Worm (Caenorhabditis elegans): Measurements from ENCODE around the gene F22E5.11.
"Not testable (repeated sequence)": the region's sequence is repeated elsewhere in the genome, so short reads cannot be mapped to it uniquely, and the experiment has no call there.

Gene F22E5.11

DNA sequence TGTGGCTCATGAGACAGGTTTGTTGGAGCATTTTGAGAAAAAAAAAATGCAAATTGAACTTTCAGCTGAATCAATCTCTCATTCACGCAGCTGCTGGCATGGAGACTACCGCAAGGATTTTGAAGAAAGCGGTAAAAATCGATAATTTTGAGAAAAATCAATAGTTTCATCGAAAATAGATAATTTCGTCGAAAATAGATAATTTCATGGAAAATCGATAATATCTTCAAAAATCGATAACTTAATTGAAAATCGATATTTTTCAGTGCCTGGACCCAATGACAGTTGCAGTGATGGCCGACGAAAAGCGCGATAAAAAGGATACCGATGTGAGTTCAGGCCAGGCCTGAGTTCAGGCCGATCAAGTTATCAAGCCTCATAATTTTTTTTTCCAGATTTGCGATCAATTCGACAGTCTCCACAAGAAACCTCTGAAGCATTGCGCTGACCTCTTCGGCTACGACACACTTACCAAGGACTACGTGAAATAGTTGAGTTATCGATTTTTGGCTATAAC, 21.4 kb downstream of the F22E5.11 start, which contains the start of gene D2062.4:
Gene D2062.4, plus strand, starts transcription at position 467 of the 517 bp plus-strand sequence.
- not testable (repeated sequence) for TF ChIP-seq ceh-34 (tag; optimal IDR thresholded peaks at IDR 0.05); mec-3 (tag; optimal IDR thresholded peaks at IDR 0.05; ENCODE audit: borderline replicate concordance); ceh-45 (GFP tag; IDR thresholded peaks at IDR 0.05)

DNA sequence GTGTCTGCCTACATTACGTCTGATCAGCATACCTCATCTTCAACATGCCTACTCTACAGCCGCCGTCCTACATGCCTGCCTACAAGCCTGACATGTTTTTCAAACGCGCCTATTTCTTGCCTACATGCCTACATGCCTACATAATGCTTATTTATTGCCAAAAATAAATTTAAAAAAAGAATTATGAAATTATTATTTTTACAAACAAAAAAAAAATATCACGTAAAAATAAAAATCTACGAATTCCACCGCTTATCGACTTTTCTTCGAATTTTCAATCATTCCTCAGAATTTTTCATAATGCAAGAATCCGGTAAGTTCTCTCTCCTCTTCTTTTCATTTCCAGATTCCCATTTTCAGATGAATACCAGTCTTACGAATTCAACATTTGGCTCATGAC, 21.9 kb downstream of the F22E5.11 start, which contains the start of gene D2062.5:
Gene D2062.5, plus strand, starts transcription at position 301 of the 400 bp plus-strand sequence.
- TF ChIP-seq fkh-10 (GFP tag; optimal IDR thresholded peaks at IDR 0.05) = no peak
- no peak for TF ChIP-seq T23F11.4 (GFP tag; optimal IDR thresholded peaks at IDR 0.05)
- TF ChIP-seq ceh-6 (GFP tag; optimal IDR thresholded peaks at IDR 0.05) = no peak
- TF ChIP-seq ceh-14 (tag; optimal IDR thresholded peaks at IDR 0.05) = no peak
- no peak for TF ChIP-seq madf-2 (tag; optimal IDR thresholded peaks at IDR 0.05)
- TF ChIP-seq ref-2 (tag; optimal IDR thresholded peaks at IDR 0.05) = no peak
- no peak for TF ChIP-seq che-1 (tag; optimal IDR thresholded peaks at IDR 0.05)
- TF ChIP-seq hlh-8 (tag; optimal IDR thresholded peaks at IDR 0.05) = no peak
- TF ChIP-seq lim-6 (tag; optimal IDR thresholded peaks at IDR 0.05) = no peak
- no peak for TF ChIP-seq hlh-13 (GFP tag; optimal IDR thresholded peaks at IDR 0.05)

DNA sequence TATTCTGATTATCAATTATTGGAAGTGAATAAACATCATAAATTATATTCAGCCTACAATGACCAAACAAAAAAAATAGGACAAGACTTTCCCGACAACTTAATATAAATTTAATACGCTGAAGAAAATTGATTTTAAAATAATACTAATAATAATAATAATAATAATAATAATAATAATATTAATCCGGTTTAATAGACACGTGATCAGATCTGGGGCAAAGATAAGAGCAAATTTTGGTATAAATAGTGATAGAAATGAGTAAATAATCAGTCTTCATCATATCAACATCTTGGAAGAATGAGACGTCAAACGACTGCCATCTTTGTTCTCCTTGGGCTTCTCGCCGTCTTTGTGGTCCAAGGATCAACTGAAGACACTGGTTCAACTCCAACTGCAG, 25.2 kb downstream of the F22E5.11 start, which contains the start of gene msrp-6:
Gene msrp-6, plus strand, starts transcription at position 301 of the 400 bp plus-strand sequence.
- not testable (repeated sequence) for TF ChIP-seq mec-3 (tag; optimal IDR thresholded peaks at IDR 0.05; ENCODE audit: borderline replicate concordance); ceh-31 (tag; optimal IDR thresholded peaks at IDR 0.05); ceh-24 (tag; optimal IDR thresholded peaks at IDR 0.05)

- TF ChIP-seq pag-3 (tag; optimal IDR thresholded peaks at IDR 0.05; ENCODE audit: borderline replicate concordance); ceh-34 (tag; optimal IDR thresholded peaks at IDR 0.05); K02D7.2 (tag; optimal IDR thresholded peaks at IDR 0.05): not testable (repeated sequence)
Observed at ce11 chrII:2616634-2617033, 27.8 kb downstream of the F22E5.11 start, which contains the start of gene msrp-5. TSS of gene msrp-5 (plus strand) at chrII:2616934.

DNA sequence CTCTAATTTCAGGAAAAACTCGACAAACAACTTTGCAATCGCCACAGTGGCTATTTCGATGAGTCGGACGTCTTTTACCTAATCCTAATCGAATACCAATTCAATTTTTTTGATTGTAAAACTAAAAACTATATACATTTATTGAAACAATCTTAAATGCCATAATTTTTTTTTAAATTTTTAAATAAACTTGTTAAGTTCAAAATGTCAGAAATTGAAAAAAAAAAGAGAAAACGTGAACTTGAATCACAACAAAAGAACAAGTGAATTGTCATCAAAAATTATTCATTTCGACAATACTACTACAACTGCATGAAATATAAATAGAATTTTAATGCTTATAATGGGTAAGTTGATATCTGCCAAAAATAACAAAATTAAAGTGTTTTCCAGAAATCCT, 32.1 kb downstream of the F22E5.11 start, which contains the start of gene D2062.13:
Gene D2062.13, plus strand, starts transcription at position 301 of the 400 bp plus-strand sequence.
- TF ChIP-seq ceh-2 (tag; optimal IDR thresholded peaks at IDR 0.05); pag-3 (tag; optimal IDR thresholded peaks at IDR 0.05; ENCODE audit: borderline replicate concordance); pros-1 (tag; optimal IDR thresholded peaks at IDR 0.05): not testable (repeated sequence)

DNA sequence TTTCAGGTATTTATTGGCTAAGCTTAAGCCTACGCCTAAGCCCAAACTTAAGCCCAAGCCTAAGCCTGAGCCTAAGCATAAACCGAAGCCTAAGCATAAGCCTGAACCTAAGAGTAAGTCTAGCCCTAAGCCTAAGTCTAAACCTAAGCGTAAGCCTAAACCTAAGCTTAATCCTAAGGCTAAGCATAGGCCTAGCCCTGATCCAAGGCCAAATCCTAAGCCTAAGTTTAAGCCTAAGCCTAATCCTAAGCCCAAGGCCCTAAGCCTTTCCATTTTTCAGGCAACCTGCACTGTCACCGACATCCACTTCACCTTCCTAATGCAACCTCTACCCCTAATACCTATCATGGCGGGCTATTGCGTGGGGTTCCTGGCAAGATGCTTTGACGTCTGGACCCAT, 33.4 kb downstream of the F22E5.11 start:
- TF ChIP-seq syd-9 (tag; optimal IDR thresholded peaks at IDR 0.05) = no peak
- no peak for TF ChIP-seq unc-3 (GFP tag; conservative IDR thresholded peaks at IDR 0.05)
- TF ChIP-seq unc-3 (tag; optimal IDR thresholded peaks at IDR 0.05) = no peak
- TF ChIP-seq dve-1 (tag; optimal IDR thresholded peaks at IDR 0.05) = peak; percentile 56
- TF ChIP-seq nhr-232 (tag; optimal IDR thresholded peaks at IDR 0.05) = no peak
- no peak for TF ChIP-seq nfya-1 (tag; optimal IDR thresholded peaks at IDR 0.05)

- no peak for TF ChIP-seq ref-2 (tag; optimal IDR thresholded peaks at IDR 0.05)
- no peak for TF ChIP-seq dve-1 (tag; optimal IDR thresholded peaks at IDR 0.05)
- no peak for TF ChIP-seq ceh-24 (tag; optimal IDR thresholded peaks at IDR 0.05)
- TF ChIP-seq elt-2 (tag; optimal IDR thresholded peaks at IDR 0.05) = peak; percentile 86
Observed at ce11 chrII:2610202-2610912, 34.0 kb downstream of the F22E5.11 start, which contains the start of gene sri-38. TSS of gene sri-38 (plus strand) at chrII:2610862.
